Worm (Caenorhabditis elegans) whole organism, L4 larva: Measurements from ENCODE around the gene meg-2.

Experiments
- T20F7.1 ChIP-seq: fragments of 200-800 bp; sonication (Bioruptor generic); optimal IDR thresholded peaks from 2 replicates; lab custom pipeline; 2018; ENCODE audit warnings: mild to moderate bottlenecking, missing genetic modification characterization, missing compliant biosample characterization
- T26A8.4 ChIP-seq: fragments of 200-800 bp; sonication (Bioruptor generic); IDR thresholded peaks from 2 replicates; pipeline ENCODE4 v1.3.6; 2022; ENCODE audit warnings: missing genetic modification characterization, missing compliant biosample characterization
- Y48G9A.11 ChIP-seq: fragments of 200-800 bp; sonication (Bioruptor generic); IDR thresholded peaks from 2 replicates; pipeline ENCODE4 v1.3.6; 2022; ENCODE audit warnings: missing genetic modification reagents, missing genetic modification characterization, missing compliant biosample characterization
- Y5F2A.4 ChIP-seq: fragments of 200-800 bp; sonication (Bioruptor generic); optimal IDR thresholded peaks from 2 replicates; lab custom pipeline; 2018; ENCODE audit warnings: mild to moderate bottlenecking, missing genetic modification characterization, missing compliant biosample characterization
- Y75B8A.6 ChIP-seq: fragments of 200-800 bp; sonication (Bioruptor generic); IDR thresholded peaks from 2 replicates; pipeline ENCODE4 v1.3.6; 2022; ENCODE audit warnings: missing genetic modification reagents, missing genetic modification characterization, missing compliant biosample characterization
- aha-1 ChIP-seq: fragments of 150-350 bp; peaks from one replicate; lab custom pipeline; 2014; ENCODE audit warnings: missing biosample characterization, missing genetic modification characterization
- ama-1 ChIP-seq: fragments of 150-350 bp; optimal IDR thresholded peaks from 2 replicates; lab custom pipeline; 2014; ENCODE audit warnings: inconsistent platforms, mixed read lengths
- ceh-20 ChIP-seq: fragments of 200-800 bp; sonication (Bioruptor generic); IDR thresholded peaks from 2 replicates; pipeline ENCODE4 v1.3.6; 2022; ENCODE audit warnings: missing genetic modification reagents, missing genetic modification characterization, missing compliant biosample characterization
- ceh-62 ChIP-seq: sonication (generic microtip); optimal IDR thresholded peaks from 2 replicates; lab custom pipeline; 2017; ENCODE audit warnings: missing biosample characterization, missing genetic modification characterization
- ceh-82 ChIP-seq: sonication (generic microtip); optimal IDR thresholded peaks from 2 replicates; lab custom pipeline; 2017; ENCODE audit warnings: missing biosample characterization, missing genetic modification characterization
- daf-19 ChIP-seq: fragments of 200-800 bp; sonication (Bioruptor generic); conservative IDR thresholded peaks from 2 replicates; pipeline ENCODE4 v1.3.6; 2022; ENCODE audit warnings: missing genetic modification characterization, missing compliant biosample characterization
- daf-8 ChIP-seq: fragments of 200-800 bp; sonication (Bioruptor generic); IDR thresholded peaks from 2 replicates; pipeline ENCODE4 v1.3.6; 2022; ENCODE audit warnings: missing genetic modification characterization, missing compliant biosample characterization
- duxl-1 ChIP-seq: sonication (generic microtip); optimal IDR thresholded peaks from 2 replicates; lab custom pipeline; 2016; ENCODE audit warnings: mild to moderate bottlenecking, missing genetic modification characterization, moderate library complexity, missing compliant biosample characterization; ENCODE audit not compliant: poor library complexity
- hlh-11 ChIP-seq: fragments of 200-800 bp; sonication (Bioruptor generic); optimal IDR thresholded peaks from 2 replicates; lab custom pipeline; 2018; ENCODE audit warnings: mild to moderate bottlenecking, missing genetic modification characterization, missing compliant biosample characterization
- jun-1 ChIP-seq: fragments of 150-350 bp; optimal IDR thresholded peaks from 2 replicates; lab custom pipeline; 2014; ENCODE audit warnings: missing biosample characterization, missing genetic modification reagents, missing genetic modification characterization
- lin-13 ChIP-seq: fragments of 150-350 bp; optimal IDR thresholded peaks from 2 replicates; lab custom pipeline; 2014; ENCODE audit warnings: missing biosample characterization, missing genetic modification reagents, missing genetic modification characterization
- lin-15B ChIP-seq: fragments of 150-350 bp; sonication (generic microtip); optimal IDR thresholded peaks from 3 replicates; lab custom pipeline; 2014; ENCODE audit warnings: missing biosample characterization, missing genetic modification characterization
- lin-39 ChIP-seq: fragments of 150-350 bp; optimal IDR thresholded peaks from 2 replicates; lab custom pipeline; 2014; ENCODE audit warnings: missing biosample characterization, missing genetic modification reagents, missing genetic modification characterization
- lsy-2 ChIP-seq, 2 experiments: fragments of 150-350 bp in 1 of 2; sonication (generic microtip) in 1 of 2; optimal IDR thresholded peaks; 2 replicates each; lab custom pipeline; 2014 to 2017; ENCODE audit warnings: missing biosample characterization in 2 of 2, missing genetic modification characterization in 2 of 2
- madf-5 ChIP-seq, 2 experiments: fragments of 200-800 bp; sonication (Bioruptor generic); IDR thresholded peaks; 2 replicates each; pipeline ENCODE4 v1.3.6; 2022; ENCODE audit warnings: missing compliant biosample characterization in 2 of 2, missing genetic modification characterization in 2 of 2
- mep-1 ChIP-seq: fragments of 150-350 bp; sonication (generic microtip); optimal IDR thresholded peaks from 3 replicates; lab custom pipeline; 2014; ENCODE audit warnings: missing biosample characterization, missing genetic modification characterization
- mes-2 ChIP-seq: sonication (generic microtip); optimal IDR thresholded peaks from 2 replicates; lab custom pipeline; 2016; ENCODE audit warnings: missing genotype, mild to moderate bottlenecking, missing genetic modification characterization, missing compliant biosample characterization; ENCODE audit not compliant: poor library complexity, severe bottlenecking
- nhr-102 ChIP-seq: sonication (generic microtip); optimal IDR thresholded peaks from 2 replicates; lab custom pipeline; 2016; ENCODE audit warnings: mild to moderate bottlenecking, missing genetic modification characterization, moderate library complexity, missing compliant biosample characterization
- nhr-25 ChIP-seq: sonication (generic microtip); optimal IDR thresholded peaks from 2 replicates; lab custom pipeline; 2017; ENCODE audit warnings: missing genetic modification characterization, mild to moderate bottlenecking, missing compliant biosample characterization, antibody characterized with exemption, moderate library complexity, borderline replicate concordance; ENCODE audit not compliant: insufficient read depth
- nhr-28 ChIP-seq: fragments of 150-350 bp; optimal IDR thresholded peaks from 2 replicates; lab custom pipeline; 2014; ENCODE audit warnings: missing biosample characterization, missing genetic modification characterization
- nhr-41 ChIP-seq: fragments of 200-800 bp; sonication (Bioruptor generic); IDR thresholded peaks from 2 replicates; pipeline ENCODE4 v1.3.6; 2022; ENCODE audit warnings: missing genetic modification reagents, missing genetic modification characterization, missing compliant biosample characterization
- nhr-42 ChIP-seq: fragments of 200-800 bp; sonication (Bioruptor generic); IDR thresholded peaks from 2 replicates; pipeline ENCODE4 v1.3.6; 2022; ENCODE audit warnings: missing genetic modification characterization, missing compliant biosample characterization
- nhr-48 ChIP-seq: sonication (generic microtip); optimal IDR thresholded peaks from 2 replicates; lab custom pipeline; 2016; ENCODE audit warnings: mild to moderate bottlenecking, missing genetic modification characterization, missing compliant biosample characterization
- nhr-77 ChIP-seq: fragments of 150-350 bp; optimal IDR thresholded peaks from 2 replicates; lab custom pipeline; 2014; ENCODE audit warnings: missing biosample characterization, missing genetic modification characterization
- sdz-12 ChIP-seq: fragments of 200-800 bp; sonication (Bioruptor generic); optimal IDR thresholded peaks from 2 replicates; lab custom pipeline; 2018; ENCODE audit warnings: mild to moderate bottlenecking, missing genetic modification characterization, missing compliant biosample characterization
- skn-1 ChIP-seq: fragments of 150-350 bp; optimal IDR thresholded peaks from 2 replicates; lab custom pipeline; 2014; ENCODE audit warnings: missing biosample characterization, missing genetic modification characterization
- spr-1 ChIP-seq: sonication (generic microtip); optimal IDR thresholded peaks from 2 replicates; lab custom pipeline; 2016; ENCODE audit warnings: mild to moderate bottlenecking, missing genetic modification characterization, missing compliant biosample characterization
- tra-1 ChIP-seq: fragments of 200-800 bp; sonication (Bioruptor generic); IDR thresholded peaks from 2 replicates; pipeline ENCODE4 v1.3.6; 2022; ENCODE audit warnings: missing genetic modification reagents, missing genetic modification characterization, missing compliant biosample characterization
- unc-39 ChIP-seq: sonication (generic microtip); optimal IDR thresholded peaks from 2 replicates; lab custom pipeline; 2017; ENCODE audit warnings: missing biosample characterization, missing genetic modification characterization
- unc-62 ChIP-seq, 3 experiments: fragments of 150-350 bp in 1 of 3; sonication (generic microtip); optimal IDR thresholded peaks in 2 of 3; peaks in 1 of 3; 1 replicate in 1 of 3; 2 replicates in 2 of 3; lab custom pipeline; 2014 to 2017; ENCODE audit warnings: missing biosample characterization in 3 of 3, missing genetic modification characterization in 3 of 3, missing genetic modification reagents in 3 of 3, missing genotype in 1 of 3
- ztf-11 ChIP-seq: fragments of 150-350 bp; optimal IDR thresholded peaks from 2 replicates; lab custom pipeline; 2014; ENCODE audit warnings: missing biosample characterization, missing genetic modification characterization

The meg-2 gene

ce11 chrX:13945524-13945923, 19.6 kb upstream of the meg-2 start (continued):
- TF ChIP-seq Y48G9A.11 (GFP tag; lab: Robert Waterston, UW) = no peak
- TF ChIP-seq Y5F2A.4 (GFP tag; lab: Kevin White, UChicago) = no peak
- peak; percentile 28 for TF ChIP-seq nhr-48
- TF ChIP-seq ceh-62 (tag; lab: Kevin White, UChicago) = no peak
- peak; percentile 1 for TF ChIP-seq nhr-77 (tag; lab: Kevin White, UChicago)
- TF ChIP-seq, all 104 proteins: peak for 39

DNA sequence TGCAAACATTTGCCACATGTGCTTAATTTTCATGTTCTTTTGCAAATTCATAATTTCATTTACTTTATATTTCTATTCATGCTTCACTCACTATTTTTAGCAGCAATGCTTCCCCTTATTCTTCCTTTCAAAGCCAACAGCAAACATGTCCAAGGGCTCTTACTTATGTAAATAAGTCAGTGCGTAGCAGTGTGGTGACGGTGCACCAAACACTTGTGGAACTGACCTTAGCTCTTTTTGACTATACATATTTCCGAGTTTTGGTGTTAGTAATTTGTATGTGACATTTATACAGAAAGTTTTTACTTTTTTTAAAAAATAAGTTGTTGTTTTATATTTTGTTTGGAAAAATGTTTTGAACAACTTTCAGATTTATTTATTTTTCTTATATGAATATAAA, 19.2 kb upstream of the meg-2 start:
- TF ChIP-seq T20F7.1 (GFP tag; lab: Kevin White, UChicago) (no peak), aha-1 (tag; lab: Kevin White, UChicago) (peak; percentile 95), nhr-41 (GFP tag; lab: Robert Waterston, UW) (no peak)

DNA sequence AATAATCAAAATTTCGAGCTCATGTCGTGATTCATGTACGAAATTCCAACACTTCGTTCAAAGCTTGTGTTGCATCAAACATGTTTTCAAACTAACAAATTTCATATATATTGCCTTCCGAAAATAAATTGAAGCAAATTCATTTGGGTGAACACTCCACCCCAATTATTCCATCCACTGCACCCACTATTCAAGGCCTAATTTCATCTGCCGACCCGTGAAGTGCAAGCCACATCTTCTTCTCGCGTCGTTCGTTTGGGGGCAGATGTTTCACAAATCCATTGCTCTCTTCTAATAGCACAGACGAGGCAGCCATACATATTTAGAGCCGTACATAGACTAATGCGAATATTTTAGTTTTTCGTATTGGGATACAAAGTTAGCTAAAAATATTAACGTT, 18.3 kb upstream of the meg-2 start:
- TF ChIP-seq lin-15B (tag; lab: Kevin White, UChicago) (no peak), ceh-82 (tag; lab: Kevin White, UChicago) (no peak), lin-39 (tag; lab: Kevin White, UChicago) (no peak), skn-1 (tag; lab: Kevin White, UChicago) (no peak), spr-1 (tag; lab: Kevin White, UChicago) (no peak), duxl-1 (no peak), Y75B8A.6 (GFP tag; lab: Robert Waterston, UW) (no peak), ceh-62 (tag; lab: Kevin White, UChicago) (no peak), nhr-25 (tag; lab: Kevin White, UChicago) (no peak), unc-39 (tag; lab: Kevin White, UChicago) (no peak), lin-13 (GFP tag; lab: Kevin White, UChicago) (no peak), Y5F2A.4 (GFP tag; lab: Kevin White, UChicago) (no peak), tra-1 (GFP tag; lab: Robert Waterston, UW) (no peak), nhr-102 (tag; lab: Kevin White, UChicago) (no peak), nhr-42 (GFP tag; lab: Robert Waterston, UW) (no peak), lsy-2 (tag; optimal IDR thresholded peaks at IDR 0.05; lab: Kevin White, UChicago) (no peak), Y48G9A.11 (GFP tag; lab: Robert Waterston, UW) (no peak), jun-1 (tag; lab: Kevin White, UChicago) (no peak)

- peak; percentile 92 for TF ChIP-seq aha-1 (tag; lab: Kevin White, UChicago)
- no peak for TF ChIP-seq nhr-77 (tag; lab: Kevin White, UChicago)
- TF ChIP-seq, all 104 proteins: peak for 1
These were observed 15.9 kb upstream of the meg-2 start for ce11 chrX:13941865-13942264.

- TF ChIP-seq tra-1 (GFP tag; lab: Robert Waterston, UW) = 0 out of 2 replicates have a peak, but pooled peaks have one; percentile 4
- no peak for TF ChIP-seq daf-8 (GFP tag; lab: Robert Waterston, UW)
- peak; percentile 16 for TF ChIP-seq mep-1
- peak; percentile 17 for TF ChIP-seq hlh-11 (tag; lab: Kevin White, UChicago)
- no peak for TF ChIP-seq daf-19 (GFP tag; lab: Robert Waterston, UW)
- TF ChIP-seq ceh-20 (GFP tag; lab: Robert Waterston, UW) = 0 out of 2 replicates have a peak, but pooled peaks have one; percentile 34
- peak; percentile 43 for TF ChIP-seq nhr-28
- TF ChIP-seq T26A8.4 (GFP tag; lab: Robert Waterston, UW) = 0 out of 2 replicates have a peak, but pooled peaks have one; percentile 19
- TF ChIP-seq madf-5 (GFP tag; IDR thresholded peaks at IDR 0.05; lab: Robert Waterston, UW) = 0 out of 4 replicates have a peak, but pooled peaks of 1 of the 2 experiments have one; percentile 33
- peak; percentile 24 for TF ChIP-seq mes-2
- no peak for TF ChIP-seq ztf-11 (tag; lab: Kevin White, UChicago)
- no peak for TF ChIP-seq sdz-12 (GFP tag; lab: Kevin White, UChicago)
- TF ChIP-seq ama-1 (lab: Kevin White, UChicago) = peak; percentile 34
- peak in 1 of 2 experiments; percentile 95 for TF ChIP-seq unc-62 (GFP tag; optimal IDR thresholded peaks at IDR 0.05 in 1 of 2; lab: Kevin White, UChicago)
- TF ChIP-seq unc-62 (tag; optimal IDR thresholded peaks at IDR 0.05; lab: Kevin White, UChicago) = no peak
These were observed 15.4 kb upstream of the meg-2 start for ce11 chrX:13941296-13941695.
